Worm (Caenorhabditis elegans) whole organism, mixed stage, embryonic: ENCODE measurements around the gene W03A5.6.

ENCODE experiments used
- bed-3 ChIP-seq: fragments of 200-800 bp; sonication (Bioruptor generic); optimal IDR thresholded peaks from 3 replicates; lab custom pipeline; 2018; ENCODE audit warnings: mild to moderate bottlenecking, missing genetic modification characterization, moderate library complexity, missing compliant biosample characterization
- blmp-1 ChIP-seq: fragments of 150-350 bp; optimal IDR thresholded peaks from 2 replicates; lab custom pipeline; 2014; ENCODE audit warnings: missing biosample characterization, missing genetic modification characterization
- ceh-39 ChIP-seq: fragments of 150-350 bp; optimal IDR thresholded peaks from 2 replicates; lab custom pipeline; 2014; ENCODE audit warnings: missing biosample characterization, missing genetic modification characterization
- ceh-43 ChIP-seq: fragments of 200-800 bp; sonication (Bioruptor generic); optimal IDR thresholded peaks from 2 replicates; lab custom pipeline; 2018; ENCODE audit warnings: mild to moderate bottlenecking, missing genetic modification characterization, moderate library complexity, missing compliant biosample characterization
- ceh-83 ChIP-seq: fragments of 200-800 bp; sonication (Bioruptor generic); optimal IDR thresholded peaks from 2 replicates; lab custom pipeline; 2018; ENCODE audit warnings: mild to moderate bottlenecking, missing genetic modification characterization, missing compliant biosample characterization
- ces-1 ChIP-seq: fragments of 150-350 bp; optimal IDR thresholded peaks from 2 replicates; lab custom pipeline; 2014; ENCODE audit warnings: missing biosample characterization, missing genetic modification reagents, missing genetic modification characterization
- drap-1 ChIP-seq: fragments of 200-800 bp; sonication (Bioruptor generic); optimal IDR thresholded peaks from 3 replicates; lab custom pipeline; 2018; ENCODE audit warnings: mild to moderate bottlenecking, missing genetic modification characterization, missing compliant biosample characterization
- elt-1 ChIP-seq: sonication (generic microtip); optimal IDR thresholded peaks from 2 replicates; lab custom pipeline; 2017; ENCODE audit warnings: missing genetic modification characterization, mild to moderate bottlenecking, missing compliant biosample characterization, antibody characterized with exemption, moderate library complexity, borderline replicate concordance; ENCODE audit not compliant: insufficient read depth
- elt-3 ChIP-seq: fragments of 150-350 bp; optimal IDR thresholded peaks from 2 replicates; lab custom pipeline; 2014; ENCODE audit warnings: missing biosample characterization, missing genetic modification characterization
- flh-1 ChIP-seq: fragments of 200-800 bp; sonication (Bioruptor generic); optimal IDR thresholded peaks from 2 replicates; lab custom pipeline; 2018; ENCODE audit warnings: mild to moderate bottlenecking, missing genetic modification characterization, moderate library complexity, missing compliant biosample characterization
- ham-2 ChIP-seq: fragments of 200-800 bp; sonication (Bioruptor generic); optimal IDR thresholded peaks from 2 replicates; lab custom pipeline; 2018; ENCODE audit warnings: mild to moderate bottlenecking, missing genetic modification characterization, missing compliant biosample characterization
- hlh-1 ChIP-seq: fragments of 150-350 bp; optimal IDR thresholded peaks from 2 replicates; lab custom pipeline; 2014; ENCODE audit warnings: missing biosample characterization, missing genetic modification reagents, missing genetic modification characterization
- lin-13 ChIP-seq: fragments of 150-350 bp; optimal IDR thresholded peaks from 2 replicates; lab custom pipeline; 2014; ENCODE audit warnings: missing biosample characterization, missing genetic modification characterization
- lin-32 ChIP-seq: fragments of 200-800 bp; sonication (Bioruptor generic); optimal IDR thresholded peaks from 2 replicates; lab custom pipeline; 2018; ENCODE audit warnings: mild to moderate bottlenecking, missing genetic modification characterization, missing compliant biosample characterization
- lsy-2 ChIP-seq: fragments of 150-350 bp; optimal IDR thresholded peaks from 2 replicates; lab custom pipeline; 2014; ENCODE audit warnings: missing biosample characterization, missing genetic modification characterization
- mab-5 ChIP-seq: fragments of 150-350 bp; optimal IDR thresholded peaks from 2 replicates; lab custom pipeline; 2014; ENCODE audit warnings: missing biosample characterization, missing genetic modification characterization
- mep-1 ChIP-seq: fragments of 150-350 bp; optimal IDR thresholded peaks from 2 replicates; lab custom pipeline; 2017; ENCODE audit warnings: missing biosample characterization, missing genetic modification reagents, missing genetic modification characterization, inconsistent platforms
- mls-2 ChIP-seq: sonication (generic microtip); optimal IDR thresholded peaks from 2 replicates; lab custom pipeline; 2016; ENCODE audit warnings: mild to moderate bottlenecking, missing genetic modification characterization, moderate library complexity, missing compliant biosample characterization
- nhr-12 ChIP-seq: fragments of 150-350 bp; optimal IDR thresholded peaks from 2 replicates; lab custom pipeline; 2014; ENCODE audit warnings: missing biosample characterization, missing genetic modification characterization
- nhr-237 ChIP-seq: fragments of 150-350 bp; optimal IDR thresholded peaks from 2 replicates; lab custom pipeline; 2014; ENCODE audit warnings: missing biosample characterization, missing genetic modification characterization
- nhr-28 ChIP-seq: fragments of 150-350 bp; optimal IDR thresholded peaks from 2 replicates; lab custom pipeline; 2014; ENCODE audit warnings: missing biosample characterization, missing genetic modification characterization
- pha-4 ChIP-seq: fragments of 150-350 bp; optimal IDR thresholded peaks from 2 replicates; lab custom pipeline; 2018; ENCODE audit warnings: missing biosample characterization, missing genetic modification reagents, missing genetic modification characterization
- sem-2 ChIP-seq: fragments of 200-800 bp; sonication (Bioruptor generic); optimal IDR thresholded peaks from 2 replicates; lab custom pipeline; 2018; ENCODE audit warnings: mild to moderate bottlenecking, missing genetic modification characterization, missing compliant biosample characterization
- snpc-4 ChIP-seq: fragments of 150-350 bp; optimal IDR thresholded peaks from 2 replicates; lab custom pipeline; 2014; ENCODE audit warnings: missing biosample characterization, missing genetic modification characterization
- sptf-1 ChIP-seq: sonication (generic microtip); optimal IDR thresholded peaks from 2 replicates; lab custom pipeline; 2017; ENCODE audit warnings: mild to moderate bottlenecking, missing genetic modification characterization, moderate library complexity, missing compliant biosample characterization
- tbx-8 ChIP-seq: fragments of 200-800 bp; sonication (Bioruptor generic); optimal IDR thresholded peaks from 2 replicates; lab custom pipeline; 2018; ENCODE audit warnings: mild to moderate bottlenecking, missing genetic modification characterization, moderate library complexity, missing compliant biosample characterization
- unc-120 ChIP-seq: sonication (generic microtip); optimal IDR thresholded peaks from 2 replicates; lab custom pipeline; 2017; ENCODE audit warnings: missing genetic modification characterization, missing compliant biosample characterization; ENCODE audit not compliant: poor library complexity, severe bottlenecking
- unc-39 ChIP-seq: fragments of 150-350 bp; optimal IDR thresholded peaks from 2 replicates; lab custom pipeline; 2014; ENCODE audit warnings: missing biosample characterization, missing genetic modification characterization
- unc-62 ChIP-seq: fragments of 150-350 bp; optimal IDR thresholded peaks from 2 replicates; lab custom pipeline; 2014; ENCODE audit warnings: missing biosample characterization, missing genetic modification reagents, missing genetic modification characterization
- zip-8 ChIP-seq: fragments of 150-350 bp; optimal IDR thresholded peaks from 2 replicates; lab custom pipeline; 2014; ENCODE audit warnings: missing biosample characterization, missing genetic modification characterization
- ztf-11 ChIP-seq: fragments of 150-350 bp; optimal IDR thresholded peaks from 2 replicates; lab custom pipeline; 2014; ENCODE audit warnings: missing biosample characterization, missing genetic modification characterization

The W03A5.6 gene

ce11 chrIII:5406314-5406713 lies 34.1 kb downstream of the W03A5.6 start:
- no peak for TF ChIP-seq ceh-43 (GFP tag; lab: Kevin White, UChicago)
- no peak for TF ChIP-seq nhr-28 (tag; lab: Kevin White, UChicago)
- TF ChIP-seq hlh-1 (tag; lab: Kevin White, UChicago): no peak
- TF ChIP-seq sptf-1 (tag; lab: Kevin White, UChicago): no peak
- no peak for TF ChIP-seq zip-8 (tag; lab: Kevin White, UChicago)
- TF ChIP-seq lsy-2 (tag; lab: Kevin White, UChicago): no peak
- no peak for TF ChIP-seq mep-1 (tag; lab: Kevin White, UChicago)
- TF ChIP-seq lin-32 (GFP tag; lab: Kevin White, UChicago): no peak
- TF ChIP-seq elt-3 (tag; lab: Kevin White, UChicago): no peak
- TF ChIP-seq unc-39 (tag; lab: Kevin White, UChicago): no peak
- no peak for TF ChIP-seq mls-2
- TF ChIP-seq ceh-83 (GFP tag; lab: Kevin White, UChicago): no peak
- no peak for TF ChIP-seq mab-5 (tag; lab: Kevin White, UChicago)
- TF ChIP-seq, all 35 proteins: peak for 0

DNA sequence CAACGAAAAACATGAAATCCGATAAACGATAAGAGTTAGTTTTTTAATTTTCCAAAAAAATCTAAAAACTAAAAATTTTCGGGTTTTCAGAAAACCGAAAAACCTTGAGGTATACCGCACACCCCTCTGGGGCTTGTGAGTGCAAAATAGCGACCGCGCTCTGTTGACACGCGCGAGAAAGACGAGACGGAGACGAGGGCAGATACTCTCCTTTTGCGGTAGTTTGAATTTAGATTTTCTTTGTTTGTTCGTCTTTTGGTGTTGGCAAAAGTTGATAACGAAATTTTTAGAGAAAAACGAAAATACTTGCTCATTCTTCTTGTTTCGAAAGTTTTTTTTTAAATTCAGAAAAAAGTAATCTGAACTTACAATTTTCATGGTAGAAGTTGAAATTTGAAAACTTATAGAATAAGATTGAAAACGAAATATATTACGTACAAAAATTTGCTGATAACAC lies 34.8 kb downstream of the W03A5.6 start, which contains the start of the genes W03A5.2 and Y32H12A.8:
Gene W03A5.2 (plus strand): TSS at position 407 of the 457 bp plus-strand sequence.
Gene Y32H12A.8 (minus strand): TSS at position 410 of the 457 bp plus-strand sequence.
- no peak for TF ChIP-seq lin-32 (GFP tag; lab: Kevin White, UChicago)
- no peak for TF ChIP-seq nhr-12 (tag; lab: Kevin White, UChicago)
- no peak for TF ChIP-seq ham-2 (GFP tag; lab: Kevin White, UChicago)
- TF ChIP-seq pha-4 (tag; lab: Kevin White, UChicago): peak; percentile 24
- no peak for TF ChIP-seq elt-1 (tag; lab: Kevin White, UChicago)
- TF ChIP-seq sem-2 (GFP tag; lab: Kevin White, UChicago): no peak
- TF ChIP-seq ceh-83 (GFP tag; lab: Kevin White, UChicago): no peak
- peak; percentile 29 for TF ChIP-seq mep-1 (tag; lab: Kevin White, UChicago)
- TF ChIP-seq snpc-4 (tag; lab: Kevin White, UChicago): no peak
- TF ChIP-seq mls-2: no peak
- no peak for TF ChIP-seq tbx-8
- no peak for TF ChIP-seq mab-5 (tag; lab: Kevin White, UChicago)
- TF ChIP-seq blmp-1: no peak
- no peak for TF ChIP-seq ceh-39 (tag; lab: Kevin White, UChicago)
- TF ChIP-seq lin-13 (tag; lab: Kevin White, UChicago): no peak
- no peak for TF ChIP-seq ces-1 (GFP tag; lab: Kevin White, UChicago)
- TF ChIP-seq unc-62: no peak
- peak; percentile 6 for TF ChIP-seq hlh-1 (tag; lab: Kevin White, UChicago)
- TF ChIP-seq ztf-11 (tag; lab: Kevin White, UChicago): no peak
- peak; percentile 68 for TF ChIP-seq lsy-2 (tag; lab: Kevin White, UChicago)
- no peak for TF ChIP-seq drap-1 (GFP tag; lab: Kevin White, UChicago)
- no peak for TF ChIP-seq bed-3 (GFP tag; lab: Kevin White, UChicago)
- TF ChIP-seq unc-120 (tag; lab: Kevin White, UChicago): peak; percentile 88
- TF ChIP-seq nhr-237 (tag; lab: Kevin White, UChicago): peak; percentile 33

DNA sequence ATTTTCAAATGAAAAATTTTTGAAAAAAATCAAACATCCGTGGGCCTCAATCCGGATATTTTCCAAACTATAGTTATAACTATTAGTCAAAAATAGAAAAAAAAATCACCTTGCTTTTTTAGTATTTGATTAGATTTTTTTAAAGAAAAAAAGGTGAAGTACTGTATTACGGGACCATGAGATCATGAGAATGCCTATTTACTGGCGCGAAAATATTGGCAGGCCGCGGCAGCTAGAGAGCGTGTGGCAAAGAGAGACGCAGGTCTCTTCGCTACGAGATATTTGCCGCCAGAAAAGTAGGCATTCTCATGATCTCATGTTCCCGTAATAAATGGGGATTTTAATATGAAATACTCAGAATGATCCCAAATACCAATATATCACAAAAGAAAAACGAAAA lies 35.4 kb downstream of the W03A5.6 start:
- TF ChIP-seq ham-2 (GFP tag; lab: Kevin White, UChicago) (no peak), flh-1 (GFP tag; lab: Kevin White, UChicago) (no peak), elt-1 (tag; lab: Kevin White, UChicago) (no peak), nhr-12 (tag; lab: Kevin White, UChicago) (no peak), drap-1 (GFP tag; lab: Kevin White, UChicago) (no peak), mab-5 (tag; lab: Kevin White, UChicago) (no peak), sptf-1 (tag; lab: Kevin White, UChicago) (no peak), ceh-43 (GFP tag; lab: Kevin White, UChicago) (no peak), elt-3 (tag; lab: Kevin White, UChicago) (no peak), lsy-2 (tag; lab: Kevin White, UChicago) (no peak), lin-32 (GFP tag; lab: Kevin White, UChicago) (no peak), unc-62 (no peak), lin-13 (tag; lab: Kevin White, UChicago) (no peak), ceh-39 (tag; lab: Kevin White, UChicago) (no peak)

DNA sequence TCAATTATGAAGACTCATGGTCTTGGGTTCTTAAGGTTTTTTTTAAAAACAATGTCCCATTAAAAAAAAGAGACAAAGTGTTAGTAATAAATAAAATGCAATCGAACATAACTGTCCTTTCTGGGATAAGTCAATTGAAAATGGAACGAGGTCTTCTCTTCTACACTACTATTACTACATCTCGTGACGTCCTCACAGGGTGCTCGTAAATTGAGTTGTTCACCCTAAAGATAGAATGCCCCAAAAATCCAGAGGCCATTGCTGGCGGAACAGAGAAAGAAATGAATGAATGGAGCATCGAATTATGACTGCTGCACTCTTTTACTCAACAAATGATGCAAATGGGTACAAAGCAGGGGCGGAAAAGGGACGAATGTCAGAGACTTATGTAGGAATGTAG lies 38.0 kb downstream of the W03A5.6 start:
- TF ChIP-seq ceh-39 (tag; lab: Kevin White, UChicago): no peak
- no peak for TF ChIP-seq unc-39 (tag; lab: Kevin White, UChicago)
- TF ChIP-seq unc-62: no peak
- TF ChIP-seq ces-1 (GFP tag; lab: Kevin White, UChicago): peak; percentile 90
